Worm (Caenorhabditis elegans): ENCODE measurements around the gene grdn-1.

- TF ChIP-seq nhr-12 (tag; optimal IDR thresholded peaks at IDR 0.05) (no peak), elt-3 (tag; optimal IDR thresholded peaks at IDR 0.05) (no peak), nhr-237 (tag; optimal IDR thresholded peaks at IDR 0.05) (no peak), nhr-28 (tag; optimal IDR thresholded peaks at IDR 0.05) (no peak), snpc-4 (tag; optimal IDR thresholded peaks at IDR 0.05) (no peak), pha-4 (tag; optimal IDR thresholded peaks at IDR 0.05) (no peak), nhr-2 (tag; optimal IDR thresholded peaks at IDR 0.05) (no peak), elt-1 (tag; optimal IDR thresholded peaks at IDR 0.05; ENCODE audit: borderline replicate concordance, insufficient read depth) (no peak), unc-62 (GFP tag; optimal IDR thresholded peaks at IDR 0.05) (no peak), zip-8 (tag; optimal IDR thresholded peaks at IDR 0.05) (no peak), mep-1 (tag; optimal IDR thresholded peaks at IDR 0.05) (no peak), unc-39 (tag; optimal IDR thresholded peaks at IDR 0.05) (no peak), sptf-1 (tag; optimal IDR thresholded peaks at IDR 0.05) (no peak), nhr-76 (tag; optimal IDR thresholded peaks at IDR 0.05) (no peak)
Observed at ce11 chrV:18571533-18571932, 21.0 kb upstream of the grdn-1 start, which contains the start of gene Y51A2D.21.
